Worm (Caenorhabditis elegans): Measurements from ENCODE around the gene cct-2.

Gene cct-2

ce11 chrII:8940362-8940940 lies 12.9 kb downstream of the cct-2 start, which contains the start of the genes set-17 and T21B10.4:
TSS of gene set-17 (minus strand) at chrII:8940488.
TSS of gene T21B10.4 (plus strand) at chrII:8940894.
- no peak for TF ChIP-seq unc-62 (GFP tag; optimal IDR thresholded peaks at IDR 0.05)

- no peak for TF ChIP-seq unc-62 (GFP tag; optimal IDR thresholded peaks at IDR 0.05)
These were observed 17.6 kb downstream of the cct-2 start for ce11 chrII:8945167-8945566.

- TF ChIP-seq unc-62 (GFP tag; optimal IDR thresholded peaks at IDR 0.05): no peak
These were observed 19.9 kb downstream of the cct-2 start, which contains the start of gene cutl-15 for ce11 chrII:8947391-8947790. TSS of gene cutl-15 (minus strand) at chrII:8947688.

- TF ChIP-seq unc-62 (GFP tag; optimal IDR thresholded peaks at IDR 0.05): no peak
These were observed 21.1 kb downstream of the cct-2 start for ce11 chrII:8948640-8949039.

- no peak for TF ChIP-seq unc-62 (GFP tag; optimal IDR thresholded peaks at IDR 0.05)
These were observed 23.7 kb downstream of the cct-2 start for ce11 chrII:8951270-8951669.

- TF ChIP-seq unc-62 (GFP tag; optimal IDR thresholded peaks at IDR 0.05): no peak
These were observed 26.2 kb downstream of the cct-2 start for ce11 chrII:8953703-8954102.

ce11 chrII:8956896-8957295 lies 29.4 kb downstream of the cct-2 start:
- TF ChIP-seq unc-62 (GFP tag; optimal IDR thresholded peaks at IDR 0.05): no peak

ce11 chrII:8959081-8959480 lies 31.5 kb downstream of the cct-2 start:
- TF ChIP-seq unc-62 (GFP tag; optimal IDR thresholded peaks at IDR 0.05): no peak

- TF ChIP-seq unc-62 (GFP tag; optimal IDR thresholded peaks at IDR 0.05): no peak
These were observed 32.9 kb downstream of the cct-2 start, which contains the start of gene cal-2 for ce11 chrII:8960414-8960813. TSS of gene cal-2 (plus strand) at chrII:8960714.

- no peak for TF ChIP-seq unc-62 (GFP tag; optimal IDR thresholded peaks at IDR 0.05)
These were observed 33.9 kb downstream of the cct-2 start for ce11 chrII:8961450-8961849.

ce11 chrII:8962206-8962605 lies 34.7 kb downstream of the cct-2 start:
- TF ChIP-seq unc-62 (GFP tag; optimal IDR thresholded peaks at IDR 0.05): no peak

ce11 chrII:8964049-8964448 lies 36.5 kb downstream of the cct-2 start, which contains the start of gene sftd-3:
TSS of gene sftd-3 (minus strand) at chrII:8964149.
- TF ChIP-seq unc-62 (GFP tag; optimal IDR thresholded peaks at IDR 0.05): no peak

ce11 chrII:8964835-8965234 lies 37.3 kb downstream of the cct-2 start, which contains the start of the genes ndub-3 and C18E9.2:
TSS of gene ndub-3 (minus strand) at chrII:8964890.
TSS of gene C18E9.2 (plus strand) at chrII:8965006.
- no peak for TF ChIP-seq unc-62 (GFP tag; optimal IDR thresholded peaks at IDR 0.05)

ce11 chrII:8969251-8970183 lies 42.0 kb downstream of the cct-2 start, which contains the start of the genes szy-20 and C18E9.5:
TSS of gene szy-20 (minus strand) at chrII:8969333.
TSS of gene C18E9.5 (plus strand) at chrII:8969980.
- TF ChIP-seq unc-62 (GFP tag; optimal IDR thresholded peaks at IDR 0.05): no peak

ce11 chrII:8973516-8974043 lies 46.0 kb downstream of the cct-2 start, which contains the start of gene tomm-40:
TSS of gene tomm-40 (minus strand) at chrII:8973566.
- no peak for TF ChIP-seq unc-62 (GFP tag; optimal IDR thresholded peaks at IDR 0.05)
